Fruit fly (Drosophila melanogaster): ENCODE results near the gene Mp.

Mp gene

DNA sequence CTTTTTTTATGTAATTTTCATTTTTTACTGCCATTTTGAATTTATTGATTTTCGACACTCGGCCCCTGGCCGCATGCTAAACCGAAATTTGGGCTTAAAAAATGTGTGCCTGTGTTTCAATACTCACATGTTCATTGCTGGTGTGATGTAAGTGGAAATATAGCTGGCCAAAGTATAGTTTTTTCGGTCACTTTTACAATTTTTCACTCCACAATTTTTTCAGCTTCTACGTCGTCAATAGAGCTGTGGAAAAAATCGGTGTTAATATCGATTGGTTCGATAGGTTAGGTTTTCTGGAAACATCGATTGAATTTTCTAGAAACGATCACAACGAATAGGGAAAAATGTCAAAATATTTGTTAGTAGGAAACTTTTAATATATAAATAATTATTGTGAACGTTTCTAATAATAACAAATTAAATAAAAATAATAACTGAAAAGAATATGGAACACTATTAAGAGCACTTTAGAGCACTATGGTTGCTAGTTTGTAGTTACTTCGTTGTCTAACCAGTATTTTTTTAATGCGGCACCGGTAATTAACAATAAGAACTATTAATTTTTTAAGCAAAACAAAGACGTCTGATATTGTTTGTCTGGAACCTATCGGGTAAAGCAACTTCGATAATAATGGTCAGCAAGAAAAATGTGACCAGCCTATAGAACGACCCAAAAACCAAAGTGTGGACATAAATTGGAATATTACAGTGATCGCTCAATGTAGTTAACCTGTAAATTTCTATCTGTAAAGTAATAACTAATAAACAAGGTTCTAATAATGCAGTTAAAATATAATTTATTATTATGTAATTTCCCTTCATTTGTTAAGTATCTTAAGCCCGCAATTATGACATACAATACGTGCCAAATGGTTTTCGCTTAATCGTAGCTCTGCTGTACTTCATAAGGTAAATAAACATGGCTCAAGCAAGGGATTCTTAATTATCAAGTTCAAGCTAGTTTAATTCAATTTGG, 43.1 kb upstream of the Mp start, which contains the start of the genes CG10077 and CG9948 (continued):
- TF ChIP-seq Oli (tag; optimal IDR thresholded peaks at IDR 0.05) (peak; percentile 91), CG16815 (GFP tag; optimal IDR thresholded peaks at IDR 0.05) (peak; percentile 82), MESR4 (GFP tag; optimal IDR thresholded peaks at IDR 0.05) (peak; percentile 92), Atf3 (GFP tag; optimal IDR thresholded peaks at IDR 0.05) (peak; percentile 7), so (GFP tag; IDR thresholded peaks at IDR 0.05) (peak; percentile 84), CG12071 (GFP tag; optimal IDR thresholded peaks at IDR 0.05) (peak; percentile 79), CG3281 (GFP tag; optimal IDR thresholded peaks at IDR 0.05) (peak; percentile 88), Taf1 (GFP tag; IDR thresholded peaks at IDR 0.05) (peak; percentile 85), Nf-YC (tag; optimal IDR thresholded peaks at IDR 0.05) (peak; percentile 85), CG12219 (GFP tag; optimal IDR thresholded peaks at IDR 0.05) (peak; percentile 87), CG8765 (GFP tag; IDR thresholded peaks at IDR 0.05) (peak; percentile 79), ci (GFP tag; IDR thresholded peaks at IDR 0.05) (peak; percentile 96), ewg (GFP tag; optimal IDR thresholded peaks at IDR 0.05) (peak; percentile 72), Bgb (GFP tag; IDR thresholded peaks at IDR 0.05; ENCODE audit: partially characterized antibody) (peak; percentile 80), lilli (GFP tag; optimal IDR thresholded peaks at IDR 0.05) (peak; percentile 88), CG17912 (GFP tag; optimal IDR thresholded peaks at IDR 0.05) (peak; percentile 81), CG2116 (GFP tag; optimal IDR thresholded peaks at IDR 0.05) (peak; percentile 78), HmgD (GFP tag; optimal IDR thresholded peaks at IDR 0.05) (no peak), CG10366 (GFP tag; IDR thresholded peaks at IDR 0.05) (peak; percentile 89), twi (tag; optimal IDR thresholded peaks at IDR 0.05) (peak; percentile 82), CG12659 (GFP tag; optimal IDR thresholded peaks at IDR 0.05) (peak; percentile 86), zen2 (GFP tag; IDR thresholded peaks at IDR 0.05; ENCODE audit: partially characterized antibody) (no peak; the same call in 2 of the 3 replicates), Sox102F (GFP tag; optimal IDR thresholded peaks at IDR 0.05) (peak; percentile 89), CG12769 (tag; optimal IDR thresholded peaks at IDR 0.05) (peak; percentile 94), CG11456 (GFP tag; IDR thresholded peaks at IDR 0.05) (peak; percentile 89), Ssrp (tag; optimal IDR thresholded peaks at IDR 0.05) (peak; percentile 87), CG10654 (GFP tag; optimal IDR thresholded peaks at IDR 0.05) (peak; percentile 79), rib (GFP tag; IDR thresholded peaks at IDR 0.05) (peak; percentile 62), dimm (GFP tag; IDR thresholded peaks at IDR 0.05) (peak; percentile 79), p53 (GFP tag; optimal IDR thresholded peaks at IDR 0.05) (no peak), CG30431 (GFP tag; optimal IDR thresholded peaks at IDR 0.05) (no peak), Bdp1 (GFP tag; optimal IDR thresholded peaks at IDR 0.05) (peak; percentile 38), CG10321 (GFP tag; IDR thresholded peaks at IDR 0.05) (peak; percentile 78), CHES-1-like (GFP tag; optimal IDR thresholded peaks at IDR 0.05) (peak; percentile 32), CG12391 (tag; optimal IDR thresholded peaks at IDR 0.05) (peak; percentile 93), CG1832 (GFP tag; optimal IDR thresholded peaks at IDR 0.05) (no peak), chinmo (GFP tag; IDR thresholded peaks at IDR 0.05; ENCODE audit: partially characterized antibody) (peak; percentile 79; the same call in 1 of the 4 replicates), CG3726 (GFP tag; IDR thresholded peaks at IDR 0.05) (peak; percentile 60; the same call in 1 of the 3 replicates), CG1529 (GFP tag; optimal IDR thresholded peaks at IDR 0.05) (peak; percentile 80), CG13775 (GFP tag; optimal IDR thresholded peaks at IDR 0.05) (peak; percentile 85), phol (tag; optimal IDR thresholded peaks at IDR 0.05) (peak; percentile 94), lmd (GFP tag; IDR thresholded peaks at IDR 0.05) (peak; percentile 93), CG30020 (tag; optimal IDR thresholded peaks at IDR 0.05) (peak; percentile 75), abd-A (tag; optimal IDR thresholded peaks at IDR 0.05) (no peak), amos (GFP tag; IDR thresholded peaks at IDR 0.05; ENCODE audit: partially characterized antibody) (peak; percentile 83), NC2β (GFP tag; optimal IDR thresholded peaks at IDR 0.05) (peak; percentile 40), CG32772 (GFP tag; IDR thresholded peaks at IDR 0.05) (peak; percentile 81), Chrac-16 (GFP tag; optimal IDR thresholded peaks at IDR 0.05) (peak; percentile 91)
